Fruit fly (Drosophila melanogaster) whole organism, adult: ENCODE results near the gene mxc.

Experiments
- CG11617 ChIP-seq: fragments of 200-800 bp; sonication (Bioruptor generic); optimal IDR thresholded peaks from 2 replicates; lab custom pipeline; 2017; ENCODE audit warnings: mild to moderate bottlenecking, missing biosample characterization, missing genetic modification reagents, missing genetic modification characterization
- CG12768 ChIP-seq: fragments of 200-800 bp; sonication (Bioruptor generic); optimal IDR thresholded peaks from 2 replicates; lab custom pipeline; 2017; ENCODE audit warnings: missing biosample characterization, missing genetic modification characterization, mild to moderate bottlenecking, moderate library complexity, missing genetic modification reagents
- CG14711 ChIP-seq: fragments of 200-800 bp; sonication (Bioruptor generic); optimal IDR thresholded peaks from 2 replicates; lab custom pipeline; 2018; ENCODE audit warnings: missing biosample characterization, mild to moderate bottlenecking, missing genetic modification characterization, moderate library complexity
- CG1620 ChIP-seq: fragments of 200-800 bp; sonication (Bioruptor generic); optimal IDR thresholded peaks from 2 replicates; lab custom pipeline; 2016; ENCODE audit warnings: missing biosample characterization, missing genetic modification characterization
- CG33017 ChIP-seq: fragments of 200-800 bp; sonication (Bioruptor generic); optimal IDR thresholded peaks from 2 replicates; lab custom pipeline; 2018; ENCODE audit warnings: missing biosample characterization, mild to moderate bottlenecking, missing genetic modification characterization, moderate library complexity
- CG5204 ChIP-seq: fragments of 200-800 bp; sonication (Bioruptor generic); optimal IDR thresholded peaks from 2 replicates; lab custom pipeline; 2016; ENCODE audit warnings: missing biosample characterization, missing genetic modification characterization
- CG7045 ChIP-seq: fragments of 200-800 bp; sonication (Bioruptor generic); optimal IDR thresholded peaks from 2 replicates; lab custom pipeline; 2017; ENCODE audit warnings: missing biosample characterization, mild to moderate bottlenecking, missing genetic modification characterization
- CG7101 ChIP-seq: fragments of 200-800 bp; sonication (Bioruptor generic); optimal IDR thresholded peaks from 2 replicates; lab custom pipeline; 2018; ENCODE audit warnings: missing biosample characterization, mild to moderate bottlenecking, missing genetic modification characterization, moderate library complexity
- Clk ChIP-seq: fragments of 200-800 bp; sonication (Bioruptor generic); optimal IDR thresholded peaks from 2 replicates; lab custom pipeline; 2017; ENCODE audit warnings: missing biosample characterization, missing genetic modification characterization
- Crg-1 ChIP-seq: fragments of 200-800 bp; sonication (Bioruptor generic); optimal IDR thresholded peaks from 2 replicates; lab custom pipeline; 2016; ENCODE audit warnings: missing biosample characterization, missing genetic modification characterization
- Hr96 ChIP-seq: fragments of 200-800 bp; sonication (Bioruptor generic); optimal IDR thresholded peaks from 2 replicates; lab custom pipeline; 2016; ENCODE audit warnings: missing biosample characterization, missing genetic modification characterization
- Mnt ChIP-seq: fragments of 200-800 bp; sonication (Bioruptor generic); optimal IDR thresholded peaks from 2 replicates; lab custom pipeline; 2016; ENCODE audit warnings: missing biosample characterization, mild to moderate bottlenecking, missing genetic modification characterization
- bab1 ChIP-seq: fragments of 200-800 bp; sonication (Bioruptor generic); optimal IDR thresholded peaks from 3 replicates; lab custom pipeline; 2019; ENCODE audit warnings: missing biosample characterization, mild to moderate bottlenecking, missing genetic modification characterization, moderate library complexity
- cic ChIP-seq: fragments of 200-800 bp; sonication (Bioruptor generic); optimal IDR thresholded peaks from 2 replicates; lab custom pipeline; 2017; ENCODE audit warnings: missing biosample characterization, mild to moderate bottlenecking, missing genetic modification characterization, moderate library complexity
- cnc ChIP-seq, 2 experiments: fragments of >200 bp; optimal IDR thresholded peaks; 2 replicates each; lab custom pipeline; 2017
- kay ChIP-seq: fragments of 200-800 bp; sonication (Bioruptor generic); peaks from one replicate; lab custom pipeline; 2016; ENCODE audit warnings: missing biosample characterization, missing genetic modification characterization, borderline replicate concordance
- ovo ChIP-seq: fragments of 200-800 bp; sonication (Bioruptor generic); optimal IDR thresholded peaks from 2 replicates; lab custom pipeline; 2016; ENCODE audit warnings: missing biosample characterization, missing genetic modification characterization
- pad ChIP-seq: fragments of 200-800 bp; sonication (Bioruptor generic); optimal IDR thresholded peaks from 3 replicates; lab custom pipeline; 2017; ENCODE audit warnings: missing biosample characterization, missing genetic modification characterization, mild to moderate bottlenecking, moderate library complexity, missing genetic modification reagents
- tj ChIP-seq: fragments of 200-800 bp; sonication (Bioruptor generic); optimal IDR thresholded peaks from 3 replicates; lab custom pipeline; 2017; ENCODE audit warnings: missing biosample characterization, mild to moderate bottlenecking, missing genetic modification characterization, moderate library complexity
- toe ChIP-seq: fragments of 200-800 bp; sonication (Bioruptor generic); optimal IDR thresholded peaks from 2 replicates; lab custom pipeline; 2016; ENCODE audit warnings: missing biosample characterization, missing genetic modification characterization

Gene mxc

dm6 chrX:9243417-9243884 lies at the start of gene mxc, which contains the start of gene Larp7:
mxc (minus strand) TSS chrX:9243467.
Larp7 (plus strand) TSS chrX:9243817.
- TF ChIP-seq bab1 (GFP tag; lab: Kevin White, UChicago) (peak; percentile 84), CG5204 (no peak), pad (GFP tag; lab: Kevin White, UChicago) (peak; percentile 60), CG11617 (GFP tag; lab: Kevin White, UChicago) (peak; percentile 79), CG1620 (GFP tag; lab: Kevin White, UChicago) (peak; percentile 86), tj (GFP tag; lab: Kevin White, UChicago) (peak; percentile 53), Crg-1 (GFP tag; lab: Kevin White, UChicago) (peak; percentile 84), toe (peak; percentile 80), Clk (no peak), CG14711 (tag; lab: Kevin White, UChicago) (peak; percentile 90), Hr96 (GFP tag; lab: Kevin White, UChicago) (peak; percentile 82), Mnt (GFP tag; lab: Kevin White, UChicago) (peak; percentile 67), CG7045 (GFP tag; lab: Kevin White, UChicago) (peak; percentile 30), ovo (GFP tag; lab: Kevin White, UChicago) (peak; percentile 89), kay (GFP tag; lab: Kevin White, UChicago) (no peak), CG33017 (tag; lab: Kevin White, UChicago) (no peak), CG7101 (tag; lab: Kevin White, UChicago) (peak; percentile 71), cnc (optimal IDR thresholded peaks at IDR 0.05; lab: Kevin White, UChicago) (no peak)

DNA sequence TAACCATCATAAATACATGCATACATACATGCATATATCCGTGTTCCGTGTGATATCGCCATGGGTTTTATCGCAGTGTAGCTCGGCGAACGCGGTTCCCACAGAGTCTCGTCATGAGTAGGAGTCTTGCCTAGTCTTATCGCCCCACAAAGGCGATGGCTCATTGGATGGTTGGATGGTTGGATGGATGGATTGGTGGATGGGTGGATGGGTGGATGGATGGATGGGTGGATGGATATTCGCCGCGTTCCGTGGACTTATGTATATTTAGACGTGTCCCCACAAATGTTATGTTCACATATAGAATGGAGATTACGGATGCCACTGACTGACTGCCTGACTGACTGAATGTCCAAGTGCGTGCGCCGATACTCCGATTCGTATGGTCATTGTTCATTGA lies 48.0 kb upstream of the mxc start:
- TF ChIP-seq CG7101 (tag; lab: Kevin White, UChicago) (no peak), kay (GFP tag; lab: Kevin White, UChicago) (no peak), bab1 (GFP tag; lab: Kevin White, UChicago) (no peak), pad (GFP tag; lab: Kevin White, UChicago) (no peak), CG5204 (no peak)

DNA sequence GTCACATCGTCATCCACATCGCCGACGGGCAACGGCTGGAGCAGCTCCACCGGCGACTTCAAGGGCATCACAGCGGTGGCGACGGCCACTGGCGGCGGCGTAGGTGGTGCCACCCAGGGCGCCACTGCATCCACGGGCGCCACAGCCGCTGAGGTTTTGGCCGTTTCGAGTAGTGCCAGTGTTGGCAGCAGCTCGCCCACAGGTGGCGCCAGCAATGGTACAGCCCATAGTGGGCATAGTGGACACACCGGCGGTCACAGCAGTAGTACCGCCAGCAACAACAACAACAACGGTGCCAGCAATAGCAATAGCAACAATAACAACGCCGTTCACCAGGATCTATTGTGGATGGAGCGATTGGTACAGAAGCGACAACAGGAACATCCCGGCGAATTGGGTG lies 43.1 kb upstream of the mxc start:
- TF ChIP-seq CG5204 (no peak), CG33017 (tag; lab: Kevin White, UChicago) (no peak), CG12768 (GFP tag; lab: Kevin White, UChicago) (no peak), Mnt (GFP tag; lab: Kevin White, UChicago) (no peak), cnc (optimal IDR thresholded peaks at IDR 0.05; lab: Kevin White, UChicago) (no peak), CG14711 (tag; lab: Kevin White, UChicago) (no peak), Hr96 (GFP tag; lab: Kevin White, UChicago) (no peak)

dm6 chrX:9284024-9284738 lies 40.9 kb upstream of the mxc start, which contains the start of gene lz:
lz (plus strand) TSS chrX:9284649.
- TF ChIP-seq bab1 (GFP tag; lab: Kevin White, UChicago) (no peak), CG7101 (tag; lab: Kevin White, UChicago) (no peak), tj (GFP tag; lab: Kevin White, UChicago) (no peak), Hr96 (GFP tag; lab: Kevin White, UChicago) (no peak), ovo (GFP tag; lab: Kevin White, UChicago) (no peak), CG33017 (tag; lab: Kevin White, UChicago) (no peak), CG5204 (no peak), cic (no peak), Crg-1 (GFP tag; lab: Kevin White, UChicago) (no peak), Mnt (GFP tag; lab: Kevin White, UChicago) (no peak), kay (GFP tag; lab: Kevin White, UChicago) (no peak), toe (no peak), CG14711 (tag; lab: Kevin White, UChicago) (no peak), pad (GFP tag; lab: Kevin White, UChicago) (no peak), cnc (optimal IDR thresholded peaks at IDR 0.05; lab: Kevin White, UChicago) (no peak)

dm6 chrX:9282783-9283289 lies 39.6 kb upstream of the mxc start, which contains the start of gene c11.1:
c11.1 (minus strand) TSS chrX:9283117.
- TF ChIP-seq bab1 (GFP tag; lab: Kevin White, UChicago), result peak; percentile 49
- TF ChIP-seq tj (GFP tag; lab: Kevin White, UChicago), result peak; percentile 9
- peak; percentile 56 for TF ChIP-seq Mnt (GFP tag; lab: Kevin White, UChicago)
- TF ChIP-seq CG11617 (GFP tag; lab: Kevin White, UChicago), result no peak

- TF ChIP-seq CG7101 (tag; lab: Kevin White, UChicago) (no peak), bab1 (GFP tag; lab: Kevin White, UChicago) (no peak), cnc (optimal IDR thresholded peaks at IDR 0.05; lab: Kevin White, UChicago) (no peak), pad (GFP tag; lab: Kevin White, UChicago) (peak; percentile 40), CG12768 (GFP tag; lab: Kevin White, UChicago) (no peak)
Observed at dm6 chrX:9281998-9282644, 38.9 kb upstream of the mxc start.
